Fruit fly (Drosophila melanogaster): ENCODE results near the gene Pdp1.
A peak's percentile ranks its signal among the peaks of the same experiment; 100 is the strongest.

Pdp1 gene

dm6 chr3L:7903489-7904150 lies 36.5 kb upstream of the Pdp1 start (continued):
- TF ChIP-seq corto (GFP tag; optimal IDR thresholded peaks at IDR 0.05): no peak
- TF ChIP-seq salm (tag; optimal IDR thresholded peaks at IDR 0.05): peak; percentile 67
- no peak for TF ChIP-seq ab (GFP tag; optimal IDR thresholded peaks at IDR 0.05)
- no peak for TF ChIP-seq tll (GFP tag; optimal IDR thresholded peaks at IDR 0.05)
- peak; percentile 86 for TF ChIP-seq Xbp1 (GFP tag; optimal IDR thresholded peaks at IDR 0.05)
- TF ChIP-seq Atf3 (GFP tag; optimal IDR thresholded peaks at IDR 0.05): peak; percentile 81
- peak; percentile 61; the same call in 1 of the 2 replicates for TF ChIP-seq E2f2 (GFP tag; IDR thresholded peaks at IDR 0.05)
- peak; percentile 93 for TF ChIP-seq CG17359 (tag; optimal IDR thresholded peaks at IDR 0.05)
- TF ChIP-seq wdn (GFP tag; IDR thresholded peaks at IDR 0.05): peak; percentile 67
- no peak for TF ChIP-seq Hey (tag; optimal IDR thresholded peaks at IDR 0.05)
- peak; percentile 82 for TF ChIP-seq CG18619 (GFP tag; optimal IDR thresholded peaks at IDR 0.05)
- peak; percentile 88 for TF ChIP-seq ttk (GFP tag; IDR thresholded peaks at IDR 0.05)
- peak; percentile 54; the same call in 1 of the 2 replicates for TF ChIP-seq MBD-R2 (GFP tag; IDR thresholded peaks at IDR 0.05)
- TF ChIP-seq CG10654 (GFP tag; optimal IDR thresholded peaks at IDR 0.05): peak; percentile 75
- peak; percentile 76 for TF ChIP-seq CG16815 (GFP tag; optimal IDR thresholded peaks at IDR 0.05)
- TF ChIP-seq psq (GFP tag; optimal IDR thresholded peaks at IDR 0.05): peak; percentile 64
- peak in 1 of 2 experiments; percentile 8 for TF ChIP-seq insv (GFP tag; optimal IDR thresholded peaks at IDR 0.05)
- peak; percentile 86 for TF ChIP-seq dysf (GFP tag; IDR thresholded peaks at IDR 0.05)
- TF ChIP-seq chn (GFP tag; optimal IDR thresholded peaks at IDR 0.05): peak; percentile 76
- TF ChIP-seq hth (optimal IDR thresholded peaks at IDR 0.05): no peak
- no peak for TF ChIP-seq D (optimal IDR thresholded peaks at IDR 0.05)
- peak; percentile 91 for TF ChIP-seq D (GFP tag; optimal IDR thresholded peaks at IDR 0.05)
- TF ChIP-seq fru (optimal IDR thresholded peaks at IDR 0.05): no peak
- peak; percentile 62; the same call in 1 of the 2 replicates for TF ChIP-seq CG10959 (GFP tag; IDR thresholded peaks at IDR 0.05)
- TF ChIP-seq sr (GFP tag; IDR thresholded peaks at IDR 0.05): no peak
- peak; percentile 77 for TF ChIP-seq CG1792 (GFP tag; optimal IDR thresholded peaks at IDR 0.05)
- peak; percentile 28 for TF ChIP-seq Elba2 (GFP tag; optimal IDR thresholded peaks at IDR 0.05)
- peak; percentile 58 for TF ChIP-seq Atf6 (GFP tag; IDR thresholded peaks at IDR 0.05)
- TF ChIP-seq sd (tag; optimal IDR thresholded peaks at IDR 0.05): peak; percentile 95
- 0 out of 3 replicates have a peak, but pooled peaks have one; percentile 22 for TF ChIP-seq CG6791 (GFP tag; IDR thresholded peaks at IDR 0.05; ENCODE audit: partially characterized antibody)
- peak in 1 of 2 experiments; percentile 54 for TF ChIP-seq Hr51 (GFP tag; optimal IDR thresholded peaks at IDR 0.05)
- peak; percentile 58 for TF ChIP-seq CG13296 (GFP tag; optimal IDR thresholded peaks at IDR 0.05)
- no peak for TF ChIP-seq Dll (GFP tag; IDR thresholded peaks at IDR 0.05; ENCODE audit: partially characterized antibody)
- TF ChIP-seq CG3281 (GFP tag; optimal IDR thresholded peaks at IDR 0.05): peak; percentile 77
- peak; percentile 44 for TF ChIP-seq ems (GFP tag; optimal IDR thresholded peaks at IDR 0.05)
- TF ChIP-seq al (GFP tag; IDR thresholded peaks at IDR 0.05): peak; percentile 65
- TF ChIP-seq ham (GFP tag; IDR thresholded peaks at IDR 0.05): 0 out of 2 replicates have a peak, but pooled peaks have one; percentile 25
- TF ChIP-seq CG15011 (GFP tag; optimal IDR thresholded peaks at IDR 0.05): peak; percentile 74
- peak; percentile 63 for TF ChIP-seq sima (GFP tag; optimal IDR thresholded peaks at IDR 0.05)
- no peak for TF ChIP-seq gcm2 (GFP tag; optimal IDR thresholded peaks at IDR 0.05)
- peak; percentile 27; the same call in 1 of the 2 replicates for TF ChIP-seq Rx (GFP tag; IDR thresholded peaks at IDR 0.05)
- TF ChIP-seq CG13624 (GFP tag; optimal IDR thresholded peaks at IDR 0.05): peak; percentile 86
- peak; percentile 84 for TF ChIP-seq CG33213 (GFP tag; optimal IDR thresholded peaks at IDR 0.05)
- peak; percentile 49 for TF ChIP-seq disco-r (GFP tag; optimal IDR thresholded peaks at IDR 0.05)
- peak; percentile 73 for TF ChIP-seq CG12071 (GFP tag; optimal IDR thresholded peaks at IDR 0.05)
- peak; percentile 79 for TF ChIP-seq CG11723 (GFP tag; optimal IDR thresholded peaks at IDR 0.05)
- peak; percentile 79 for TF ChIP-seq ind (GFP tag; optimal IDR thresholded peaks at IDR 0.05)
- TF ChIP-seq CG3163 (GFP tag; optimal IDR thresholded peaks at IDR 0.05): peak; percentile 49
- TF ChIP-seq bowl (GFP tag; IDR thresholded peaks at IDR 0.05): peak; percentile 66
- peak; percentile 79 for TF ChIP-seq tx (GFP tag; optimal IDR thresholded peaks at IDR 0.05)
- TF ChIP-seq CG14441 (GFP tag; IDR thresholded peaks at IDR 0.05): peak; percentile 82
